Fruit fly (Drosophila melanogaster) whole organism, embryonic: Measurements from ENCODE around the gene CG6656.

Experiments used
- ATbp ChIP-seq: fragments of 200-800 bp; sonication (Bioruptor generic); optimal IDR thresholded peaks from 2 replicates; lab custom pipeline; 2017; ENCODE audit warnings: missing biosample characterization, mild to moderate bottlenecking, missing genetic modification characterization, missing genetic modification reagents
- Asciz ChIP-seq: fragments of 200-800 bp; sonication (Bioruptor generic); optimal IDR thresholded peaks from 2 replicates; lab custom pipeline; 2017; ENCODE audit warnings: missing biosample characterization, mild to moderate bottlenecking, missing genetic modification characterization, missing genetic modification reagents
- Blimp-1 ChIP-seq: fragments of 200-800 bp; sonication (Bioruptor generic); optimal IDR thresholded peaks from 3 replicates; lab custom pipeline; 2018; ENCODE audit warnings: missing biosample characterization, missing genetic modification characterization, mild to moderate bottlenecking, moderate library complexity, missing genetic modification reagents
- BtbVII ChIP-seq: fragments of 200-800 bp; sonication (Bioruptor generic); optimal IDR thresholded peaks from 3 replicates; lab custom pipeline; 2017; ENCODE audit warnings: missing biosample characterization, mild to moderate bottlenecking, missing genetic modification characterization
- CG10209 ChIP-seq: fragments of 200-800 bp; sonication (Bioruptor generic); optimal IDR thresholded peaks from 3 replicates; lab custom pipeline; 2017; ENCODE audit warnings: missing biosample characterization, mild to moderate bottlenecking, missing genetic modification characterization, missing genetic modification reagents
- CG12219 ChIP-seq: fragments of 200-800 bp; sonication (Bioruptor generic); optimal IDR thresholded peaks from 3 replicates; lab custom pipeline; 2018; ENCODE audit warnings: missing biosample characterization, mild to moderate bottlenecking, missing genetic modification characterization
- CG12659 ChIP-seq: fragments of 200-800 bp; sonication (Bioruptor generic); optimal IDR thresholded peaks from 3 replicates; lab custom pipeline; 2017; ENCODE audit warnings: mild to moderate bottlenecking, missing biosample characterization, missing genetic modification reagents, missing genetic modification characterization
- CG12769 ChIP-seq: fragments of 200-800 bp; sonication (Bioruptor generic); optimal IDR thresholded peaks from 2 replicates; lab custom pipeline; 2019; ENCODE audit warnings: missing biosample characterization, mild to moderate bottlenecking, missing genetic modification characterization, moderate library complexity
- CG13424 ChIP-seq: fragments of 200-800 bp; sonication (Bioruptor generic); optimal IDR thresholded peaks from 2 replicates; lab custom pipeline; 2019; ENCODE audit warnings: missing biosample characterization, mild to moderate bottlenecking, missing genetic modification characterization, moderate library complexity
- CG14710 ChIP-seq: fragments of 200-800 bp; sonication (Bioruptor generic); optimal IDR thresholded peaks from 3 replicates; lab custom pipeline; 2019; ENCODE audit warnings: missing biosample characterization, mild to moderate bottlenecking, missing genetic modification characterization, moderate library complexity
- CG1529 ChIP-seq: fragments of 200-800 bp; sonication (Bioruptor generic); optimal IDR thresholded peaks from 3 replicates; lab custom pipeline; 2018; ENCODE audit warnings: missing biosample characterization, missing genetic modification characterization
- CG15601 ChIP-seq: fragments of 200-800 bp; sonication (Bioruptor generic); optimal IDR thresholded peaks from 3 replicates; lab custom pipeline; 2019; ENCODE audit warnings: missing biosample characterization, mild to moderate bottlenecking, missing genetic modification characterization, moderate library complexity
- CG1647 ChIP-seq: fragments of 200-800 bp; sonication (Bioruptor generic); optimal IDR thresholded peaks from 3 replicates; lab custom pipeline; 2016; ENCODE audit warnings: missing biosample characterization, missing genetic modification characterization
- CG31441 ChIP-seq: fragments of 200-800 bp; sonication (Bioruptor generic); IDR thresholded peaks from 2 replicates; pipeline ENCODE4 v1.3.6; 2022; ENCODE audit warnings: missing biosample characterization, missing genetic modification characterization
- CG3163 ChIP-seq: fragments of 200-800 bp; sonication (Bioruptor generic); optimal IDR thresholded peaks from 3 replicates; lab custom pipeline; 2016; ENCODE audit warnings: missing biosample characterization, missing genetic modification characterization
- CG4360 ChIP-seq: fragments of 200-800 bp; sonication (Bioruptor generic); IDR thresholded peaks from 2 replicates; pipeline ENCODE4 v1.3.6; 2022; ENCODE audit warnings: missing biosample characterization, missing genetic modification characterization
- CG4820 ChIP-seq: fragments of 200-800 bp; sonication (Bioruptor generic); optimal IDR thresholded peaks from 3 replicates; lab custom pipeline; 2016; ENCODE audit warnings: missing biosample characterization, missing genetic modification characterization
- CG4854 ChIP-seq: fragments of 200-800 bp; sonication (Bioruptor generic); optimal IDR thresholded peaks from 2 replicates; lab custom pipeline; 2016; ENCODE audit warnings: missing biosample characterization, missing genetic modification characterization, inconsistent platforms
- CG7556 ChIP-seq: fragments of 200-800 bp; sonication (Bioruptor generic); optimal IDR thresholded peaks from 2 replicates; lab custom pipeline; 2017; ENCODE audit warnings: missing biosample characterization, mild to moderate bottlenecking, missing genetic modification characterization
- CG8765 ChIP-seq: fragments of 200-800 bp; sonication (Bioruptor generic); IDR thresholded peaks from 2 replicates; pipeline ENCODE4 v1.3.6; 2022; ENCODE audit warnings: missing biosample characterization, missing genetic modification characterization
- CG8924 ChIP-seq: fragments of 200-800 bp; optimal IDR thresholded peaks from 3 replicates; lab custom pipeline; 2019; ENCODE audit warnings: missing biosample characterization, mild to moderate bottlenecking, missing genetic modification characterization, moderate library complexity
- CG9437 ChIP-seq: fragments of 200-800 bp; sonication (Bioruptor generic); optimal IDR thresholded peaks from 2 replicates; lab custom pipeline; 2018; ENCODE audit warnings: missing biosample characterization, mild to moderate bottlenecking, missing genetic modification characterization
- Doc2 ChIP-seq: fragments of 200-800 bp; sonication (Bioruptor generic); IDR thresholded peaks from 2 replicates; pipeline ENCODE4 v1.3.6; 2022; ENCODE audit warnings: missing biosample characterization, missing genetic modification characterization
- Hr51 ChIP-seq, 2 experiments: fragments of 200-800 bp; sonication (Bioruptor generic); optimal IDR thresholded peaks; 2 replicates in 1 of 2; 3 replicates in 1 of 2; lab custom pipeline; 2016 to 2018; ENCODE audit warnings: missing biosample characterization in 2 of 2, missing genetic modification characterization in 2 of 2, mild to moderate bottlenecking in 1 of 2, moderate library complexity in 1 of 2
- Hsf ChIP-seq: fragments of 200-800 bp; sonication (Bioruptor generic); optimal IDR thresholded peaks from 3 replicates; lab custom pipeline; 2016; ENCODE audit warnings: missing biosample characterization, missing genetic modification characterization
- Mrtf ChIP-seq: fragments of 200-800 bp; sonication (Bioruptor generic); IDR thresholded peaks from 3 replicates; pipeline ENCODE4 v1.3.6; 2022; ENCODE audit warnings: missing biosample characterization, missing genetic modification characterization
- Nf-YB ChIP-seq: fragments of 200-800 bp; sonication (Bioruptor generic); optimal IDR thresholded peaks from 3 replicates; lab custom pipeline; 2019; ENCODE audit warnings: missing biosample characterization, mild to moderate bottlenecking, missing genetic modification characterization, moderate library complexity
- NfI ChIP-seq: fragments of 200-800 bp; sonication (Bioruptor generic); optimal IDR thresholded peaks from 3 replicates; lab custom pipeline; 2018; ENCODE audit warnings: missing biosample characterization, mild to moderate bottlenecking, missing genetic modification characterization, moderate library complexity
- Pdp1 ChIP-seq, 2 experiments: fragments of 200-800 bp; sonication (Bioruptor generic); optimal IDR thresholded peaks; 3 replicates each; lab custom pipeline; 2016; ENCODE audit warnings: missing biosample characterization in 2 of 2, missing genetic modification characterization in 2 of 2, mild to moderate bottlenecking in 1 of 2, moderate library complexity in 1 of 2
- Spps ChIP-seq: fragments of 200-800 bp; sonication (Bioruptor generic); optimal IDR thresholded peaks from 2 replicates; lab custom pipeline; 2018; ENCODE audit warnings: missing biosample characterization, mild to moderate bottlenecking, missing genetic modification characterization
- TFAM ChIP-seq: fragments of 200-800 bp; sonication (Bioruptor generic); optimal IDR thresholded peaks from 2 replicates; lab custom pipeline; 2017; ENCODE audit warnings: missing biosample characterization, missing genetic modification characterization, inconsistent platforms
- Xrp1 ChIP-seq: fragments of 200-800 bp; sonication (Bioruptor generic); IDR thresholded peaks from 2 replicates; pipeline ENCODE4 v1.3.6; 2022; ENCODE audit warnings: missing biosample characterization, missing genetic modification characterization
- al ChIP-seq: fragments of 200-800 bp; sonication (Bioruptor generic); IDR thresholded peaks from 2 replicates; pipeline ENCODE4 v1.3.6; 2022; ENCODE audit warnings: missing biosample characterization, missing genetic modification characterization
- az2 ChIP-seq: fragments of 200-800 bp; sonication (Bioruptor generic); optimal IDR thresholded peaks from 3 replicates; lab custom pipeline; 2016; ENCODE audit warnings: missing biosample characterization, missing genetic modification characterization
- bsh ChIP-seq, 2 experiments: fragments of 200-800 bp; sonication (Bioruptor generic); optimal IDR thresholded peaks; 2 replicates each; lab custom pipeline; 2017 to 2018; ENCODE audit warnings: mild to moderate bottlenecking in 2 of 2, missing biosample characterization in 2 of 2, missing genetic modification characterization in 2 of 2, moderate library complexity in 1 of 2
- dimm ChIP-seq: fragments of 200-800 bp; sonication (Bioruptor generic); IDR thresholded peaks from 2 replicates; pipeline ENCODE4 v1.3.6; 2022; ENCODE audit warnings: missing biosample characterization, missing genetic modification characterization
- grau ChIP-seq: fragments of 200-800 bp; optimal IDR thresholded peaks from 3 replicates; lab custom pipeline; 2019; ENCODE audit warnings: missing biosample characterization, mild to moderate bottlenecking, missing genetic modification characterization, moderate library complexity
- gro ChIP-seq: fragments of 200-800 bp; sonication (Bioruptor generic); optimal IDR thresholded peaks from 2 replicates; lab custom pipeline; 2016; ENCODE audit warnings: missing biosample characterization, missing genetic modification characterization
- klu ChIP-seq: fragments of 200-800 bp; sonication (Bioruptor generic); IDR thresholded peaks from 2 replicates; pipeline ENCODE4 v1.3.6; 2022; ENCODE audit warnings: missing biosample characterization, missing genetic modification characterization
- lola ChIP-seq, 3 experiments: fragments of >200 bp in 2 of 3; fragments of 200-800 bp in 1 of 3; sonication (Bioruptor generic) in 1 of 3; optimal IDR thresholded peaks; 2 replicates each; lab custom pipeline; 2017 to 2019; ENCODE audit warnings: missing biosample characterization in 3 of 3, missing genetic modification characterization in 3 of 3, mild to moderate bottlenecking in 1 of 3, moderate library complexity in 1 of 3
- lov ChIP-seq, 2 experiments: fragments of 200-800 bp in 1 of 2; fragments of >200 bp in 1 of 2; sonication (Bioruptor generic) in 1 of 2; IDR thresholded peaks in 1 of 2; optimal IDR thresholded peaks in 1 of 2; 2 replicates in 1 of 2; 3 replicates in 1 of 2; pipeline versions ENCODE4 v1.3.6 to Lab custom; 2017 to 2022; ENCODE audit warnings: missing biosample characterization in 1 of 2, missing genetic modification characterization in 1 of 2
- nerfin-1 ChIP-seq: fragments of 200-800 bp; sonication (Bioruptor generic); optimal IDR thresholded peaks from 3 replicates; lab custom pipeline; 2019; ENCODE audit warnings: missing biosample characterization, mild to moderate bottlenecking, missing genetic modification characterization, moderate library complexity
- nmo ChIP-seq: fragments of 200-800 bp; sonication (Bioruptor generic); optimal IDR thresholded peaks from 2 replicates; lab custom pipeline; 2018; ENCODE audit warnings: missing biosample characterization, mild to moderate bottlenecking, missing genetic modification characterization, moderate library complexity
- org-1 ChIP-seq: fragments of 200-800 bp; sonication (Bioruptor generic); optimal IDR thresholded peaks from 2 replicates; lab custom pipeline; 2017; ENCODE audit warnings: missing biosample characterization, missing genetic modification characterization
- sisA ChIP-seq: fragments of 200-800 bp; sonication (Bioruptor generic); IDR thresholded peaks from 2 replicates; pipeline ENCODE4 v1.3.6; 2022; ENCODE audit warnings: missing biosample characterization, missing genetic modification characterization
- unpg ChIP-seq: fragments of 200-800 bp; sonication (Bioruptor generic); optimal IDR thresholded peaks from 3 replicates; lab custom pipeline; 2018; ENCODE audit warnings: missing biosample characterization, mild to moderate bottlenecking, missing genetic modification characterization, moderate library complexity
- zfh1 ChIP-seq: fragments of 200-800 bp; sonication (Bioruptor generic); IDR thresholded peaks from 3 replicates; pipeline ENCODE4 v1.3.6; 2022; ENCODE audit warnings: missing biosample characterization, missing genetic modification characterization

Gene CG6656

DNA sequence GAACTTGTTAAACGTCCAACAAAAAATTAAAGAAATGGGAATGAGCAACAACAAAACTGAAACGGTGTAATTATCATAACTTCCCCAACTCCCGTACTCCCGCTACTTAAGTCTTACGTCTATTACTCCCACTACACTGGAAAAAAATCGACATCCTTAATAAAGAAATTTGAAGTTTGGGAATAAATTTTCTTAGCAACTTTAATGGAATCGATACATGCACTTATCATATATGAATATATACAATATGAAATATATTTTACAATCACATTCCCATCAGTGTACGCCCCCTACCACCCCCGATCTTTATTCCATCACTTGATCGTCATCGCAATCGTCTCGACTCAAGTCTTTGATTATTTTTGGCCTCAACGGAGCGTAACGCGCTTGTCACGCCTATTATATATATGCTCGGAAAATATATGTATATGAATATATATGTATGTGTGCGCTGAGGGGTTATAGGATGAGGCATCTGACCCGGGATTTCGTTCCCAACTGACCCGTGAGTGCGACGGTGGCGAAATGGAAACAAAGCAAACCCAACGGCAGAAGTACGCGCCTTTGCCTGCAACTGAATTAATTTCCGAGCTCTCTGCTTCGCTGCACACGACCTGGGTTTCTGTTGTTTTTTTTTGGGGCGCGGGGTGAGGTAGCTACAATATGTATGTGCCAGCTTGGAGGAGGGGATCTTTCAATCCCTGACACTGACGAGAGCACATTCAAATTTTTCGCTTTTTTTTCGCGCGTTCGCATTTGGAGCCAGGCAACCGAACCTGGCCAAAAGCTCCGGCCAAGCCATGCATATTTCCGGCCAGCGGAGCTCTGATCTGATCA, 40.6 kb upstream of the CG6656 start (continued):
- no peak for TF ChIP-seq CG3163 (GFP tag; lab: Kevin White, UChicago)
- peak; percentile 70 for TF ChIP-seq unpg (GFP tag; lab: Kevin White, UChicago)
- no peak for TF ChIP-seq gro
- peak; percentile 59 for TF ChIP-seq nmo
- TF ChIP-seq bsh (GFP tag; optimal IDR thresholded peaks at IDR 0.05; lab: Kevin White, UChicago): peak in 1 of 2 experiments; percentile 78
- TF ChIP-seq NfI: no peak
- TF ChIP-seq klu (GFP tag; lab: Robert Waterston, UW): no peak
- TF ChIP-seq lov (optimal IDR thresholded peaks at IDR 0.05; lab: Kevin White, UChicago): no peak
- TF ChIP-seq lov (GFP tag; IDR thresholded peaks at IDR 0.05; lab: Robert Waterston, UW): 0 out of 3 replicates have a peak, but pooled peaks have one; percentile 25
- no peak for TF ChIP-seq CG1647
- TF ChIP-seq Nf-YB: peak; percentile 19
- TF ChIP-seq CG12219: peak; percentile 8
- no peak for TF ChIP-seq Mrtf
- peak; percentile 17 for TF ChIP-seq CG12769 (tag; lab: Kevin White, UChicago)
- TF ChIP-seq CG14710 (tag; lab: Kevin White, UChicago): peak; percentile 2
- TF ChIP-seq CG10209: peak; percentile 44
- peak in 1 of 3 experiments; percentile 77 for TF ChIP-seq lola (GFP tag; optimal IDR thresholded peaks at IDR 0.05; lab: Kevin White, UChicago)
- peak; percentile 43 for TF ChIP-seq Spps (tag; lab: Kevin White, UChicago)
- no peak for TF ChIP-seq CG4820 (GFP tag; lab: Kevin White, UChicago)
- peak; percentile 20 for TF ChIP-seq Hsf (GFP tag; lab: Kevin White, UChicago)
- peak; percentile 58 for TF ChIP-seq grau (tag; lab: Kevin White, UChicago)
- TF ChIP-seq ATbp (GFP tag; lab: Kevin White, UChicago): peak; percentile 44
- peak; percentile 56 for TF ChIP-seq az2 (GFP tag; lab: Kevin White, UChicago)
- peak; percentile 45 for TF ChIP-seq CG7556
- no peak for TF ChIP-seq Doc2 (GFP tag; lab: Robert Waterston, UW)
- peak; percentile 16 for TF ChIP-seq CG9437
- TF ChIP-seq CG4360: peak; percentile 9; the same call in 1 of the 2 replicates
- TF ChIP-seq CG15601: peak; percentile 29
- no peak for TF ChIP-seq TFAM (GFP tag; lab: Kevin White, UChicago)
- peak; percentile 19; the same call in 1 of the 2 replicates for TF ChIP-seq sisA
- peak; percentile 69 for TF ChIP-seq Xrp1 (GFP tag; lab: Robert Waterston, UW)
- peak; percentile 1 for TF ChIP-seq Asciz (GFP tag; lab: Kevin White, UChicago)
- peak; percentile 27 for TF ChIP-seq Blimp-1
- TF ChIP-seq Pdp1 (GFP tag; optimal IDR thresholded peaks at IDR 0.05; lab: Kevin White, UChicago): peak in 1 of 2 experiments; percentile 14
- peak; percentile 37 for TF ChIP-seq CG13424 (tag; lab: Kevin White, UChicago)
- TF ChIP-seq al (GFP tag; lab: Robert Waterston, UW): no peak
- TF ChIP-seq CG8765 (GFP tag; lab: Robert Waterston, UW): no peak
- peak; percentile 63 for TF ChIP-seq CG31441 (GFP tag; lab: Robert Waterston, UW)
- peak in 1 of 2 experiments; percentile 42 for TF ChIP-seq Hr51 (GFP tag; optimal IDR thresholded peaks at IDR 0.05; lab: Kevin White, UChicago)
- peak; percentile 38 for TF ChIP-seq nerfin-1 (tag; lab: Kevin White, UChicago)
- peak; percentile 14 for TF ChIP-seq CG8924 (tag; lab: Kevin White, UChicago)
- no peak for TF ChIP-seq BtbVII (GFP tag; lab: Kevin White, UChicago)
- peak; percentile 28 for TF ChIP-seq org-1 (GFP tag; lab: Kevin White, UChicago)
- TF ChIP-seq CG12659: peak; percentile 15
- 0 out of 2 replicates have a peak, but pooled peaks have one; percentile 35 for TF ChIP-seq dimm (GFP tag; lab: Robert Waterston, UW)
- TF ChIP-seq CG1529 (GFP tag; lab: Kevin White, UChicago): peak; percentile 3
- no peak for TF ChIP-seq CG4854
- peak; percentile 60; the same call in 2 of the 3 replicates for TF ChIP-seq zfh1
